Worm (Caenorhabditis elegans) whole organism, L2 larva: ENCODE results near the gene tbc-19.

Experiments
- lin-11 ChIP-seq: fragments of 150-350 bp; sonication (generic microtip); optimal IDR thresholded peaks from 2 replicates; lab custom pipeline; 2014; ENCODE audit warnings: missing biosample characterization, missing genetic modification characterization, inconsistent platforms, mixed read lengths
- nhr-10 ChIP-seq: sonication (generic microtip); optimal IDR thresholded peaks from 2 replicates; lab custom pipeline; 2017; ENCODE audit warnings: missing biosample characterization, missing genetic modification characterization
- nhr-6 ChIP-seq: fragments of 150-350 bp; optimal IDR thresholded peaks from 2 replicates; lab custom pipeline; 2014; ENCODE audit warnings: missing biosample characterization, missing genetic modification characterization
- nhr-77 ChIP-seq: fragments of 150-350 bp; optimal IDR thresholded peaks from 2 replicates; lab custom pipeline; 2014; ENCODE audit warnings: missing biosample characterization, missing genetic modification characterization
- peb-1 ChIP-seq: fragments of 150-350 bp; optimal IDR thresholded peaks from 2 replicates; lab custom pipeline; 2014; ENCODE audit warnings: missing biosample characterization, missing genetic modification characterization
- unc-62 ChIP-seq: fragments of 150-350 bp; optimal IDR thresholded peaks from 2 replicates; lab custom pipeline; 2014; ENCODE audit warnings: missing biosample characterization, missing genetic modification reagents, missing genetic modification characterization

DNA sequence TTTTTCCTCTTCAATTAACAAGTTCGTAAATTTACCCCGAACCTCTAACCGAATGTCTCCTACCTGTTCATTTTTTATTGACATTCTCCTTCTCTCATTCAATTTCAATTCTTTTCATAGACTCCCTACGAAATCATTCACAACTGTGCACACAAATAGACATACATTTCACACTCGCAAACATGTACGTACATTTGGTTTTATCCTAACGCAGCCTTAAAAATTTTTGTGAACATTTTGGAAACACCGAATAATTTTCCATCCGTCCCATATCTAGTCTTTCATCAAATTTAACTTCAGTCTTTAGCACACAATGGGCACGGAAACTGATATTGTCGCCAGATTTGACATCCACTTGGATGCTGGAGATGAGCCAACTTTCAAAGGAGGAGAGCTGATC, 21.2 kb upstream of the tbc-19 start, which contains the start of gene arrd-25:
- no peak for TF ChIP-seq nhr-10
- TF ChIP-seq nhr-77 (tag; lab: Kevin White, UChicago) = no peak
- no peak for TF ChIP-seq unc-62 (GFP tag; lab: Kevin White, UChicago)
- no peak for TF ChIP-seq nhr-6 (tag; lab: Kevin White, UChicago)
- TF ChIP-seq peb-1 (tag; lab: Kevin White, UChicago) = no peak
- no peak for TF ChIP-seq lin-11
